Worm (Caenorhabditis elegans): ENCODE measurements around the gene F58A3.3.

The F58A3.3 gene

ce11 chrX:11031047-11031695, 18.7 kb downstream of the F58A3.3 start (continued):
- TF ChIP-seq hmg-1.2 (GFP tag; IDR thresholded peaks at IDR 0.05) (peak; percentile 82), attf-6 (GFP tag; IDR thresholded peaks at IDR 0.05) (no peak), somi-1 (GFP tag; optimal IDR thresholded peaks at IDR 0.05) (peak; percentile 52), repo-1 (tag; optimal IDR thresholded peaks at IDR 0.05) (peak; percentile 68), lin-26 (GFP tag; IDR thresholded peaks at IDR 0.05) (0 out of 2 replicates have a peak, but pooled peaks have one; percentile 45), ets-4 (GFP tag; optimal IDR thresholded peaks at IDR 0.05) (peak; percentile 72), ceh-100 (GFP tag; IDR thresholded peaks at IDR 0.05) (0 out of 2 replicates have a peak, but pooled peaks have one; percentile 19), ceh-27 (GFP tag; optimal IDR thresholded peaks at IDR 0.05) (peak; percentile 80), lin-54 (GFP tag; optimal IDR thresholded peaks at IDR 0.05) (peak; percentile 2), ztf-6 (GFP tag; IDR thresholded peaks at IDR 0.05) (no peak), B0336.3 (GFP tag; IDR thresholded peaks at IDR 0.05) (no peak; the same call in 1 of the 2 replicates), mxl-1 (tag; optimal IDR thresholded peaks at IDR 0.05) (peak; percentile 55), F39B2.1 (GFP tag; IDR thresholded peaks at IDR 0.05) (no peak), ztf-26 (tag; optimal IDR thresholded peaks at IDR 0.05) (peak; percentile 83), Y56A3A.18 (GFP tag; IDR thresholded peaks at IDR 0.05) (no peak), F55B11.4 (tag; optimal IDR thresholded peaks at IDR 0.05; ENCODE audit: borderline replicate concordance, insufficient read depth) (no peak), aptf-3 (GFP tag; IDR thresholded peaks at IDR 0.05) (no peak), ztf-18 (tag; optimal IDR thresholded peaks at IDR 0.05) (peak; percentile 55), mes-4 (tag; optimal IDR thresholded peaks at IDR 0.05) (no peak)

ce11 chrX:11031869-11032268, 19.4 kb downstream of the F58A3.3 start:
- 0 out of 2 replicates have a peak, but pooled peaks have one; percentile 18 for TF ChIP-seq ztf-28 (GFP tag; IDR thresholded peaks at IDR 0.05)
- TF ChIP-seq B0336.3 (GFP tag; IDR thresholded peaks at IDR 0.05), result no peak
- TF ChIP-seq nfyb-1 (GFP tag; IDR thresholded peaks at IDR 0.05), result 0 out of 2 replicates have a peak, but pooled peaks have one; percentile 38
- TF ChIP-seq pbrm-1 (GFP tag; IDR thresholded peaks at IDR 0.05), result 0 out of 2 replicates have a peak, but pooled peaks have one; percentile 11
- TF ChIP-seq zfh-2 (GFP tag; conservative IDR thresholded peaks at IDR 0.05), result 0 out of 2 replicates have a peak, but pooled peaks have one; percentile 9
- no peak for TF ChIP-seq F55B11.4 (tag; optimal IDR thresholded peaks at IDR 0.05; ENCODE audit: borderline replicate concordance, insufficient read depth)

- TF ChIP-seq xnd-1 (tag; optimal IDR thresholded peaks at IDR 0.05) (no peak), zfh-2 (GFP tag; conservative IDR thresholded peaks at IDR 0.05) (no peak), akir-1 (GFP tag; optimal IDR thresholded peaks at IDR 0.05) (no peak), lin-40 (tag; optimal IDR thresholded peaks at IDR 0.05) (no peak), B0035.1 (tag; optimal IDR thresholded peaks at IDR 0.05) (no peak), Y53F4B.3 (GFP tag; IDR thresholded peaks at IDR 0.05) (no peak), ztf-25 (GFP tag; IDR thresholded peaks at IDR 0.05) (no peak), pbrm-1 (GFP tag; IDR thresholded peaks at IDR 0.05) (no peak), Y79H2A.3 (GFP tag; conservative IDR thresholded peaks at IDR 0.05) (no peak), K12H6.12 (tag; optimal IDR thresholded peaks at IDR 0.05) (no peak), madf-3 (GFP tag; IDR thresholded peaks at IDR 0.05) (no peak), hrde-1 (tag; optimal IDR thresholded peaks at IDR 0.05; ENCODE audit: borderline replicate concordance) (no peak), F23B12.7 (tag; optimal IDR thresholded peaks at IDR 0.05; ENCODE audit: insufficient read depth) (no peak), ztf-6 (GFP tag; IDR thresholded peaks at IDR 0.05) (no peak), nhr-179 (tag; optimal IDR thresholded peaks at IDR 0.05) (no peak)
Observed at ce11 chrX:11032412-11032811, 20.0 kb downstream of the F58A3.3 start.
